Worm (Caenorhabditis elegans) whole organism, L4/young adult: ENCODE data around the gene clec-138.

Experiments
- W03F9.2 ChIP-seq: fragments of 150-350 bp; optimal IDR thresholded peaks from 2 replicates; lab custom pipeline; 2014; ENCODE audit warnings: missing biosample characterization, missing genetic modification characterization
- dao-5 ChIP-seq: sonication (generic microtip); optimal IDR thresholded peaks from 2 replicates; lab custom pipeline; 2016; ENCODE audit warnings: missing genotype, missing genetic modification characterization, moderate library complexity, missing compliant biosample characterization
- him-1 ChIP-seq: sonication (generic microtip); optimal IDR thresholded peaks from 2 replicates; lab custom pipeline; 2016; ENCODE audit warnings: missing genotype, missing genetic modification reagents, missing genetic modification characterization, missing compliant biosample characterization

- TF ChIP-seq him-1 (tag; lab: Kevin White, UChicago) (peak; percentile 55), W03F9.2 (tag; lab: Kevin White, UChicago) (peak; percentile 59), dao-5 (tag; lab: Kevin White, UChicago) (no peak)
Observed at ce11 chrII:4603035-4603434, 16.6 kb downstream of the clec-138 start, which contains the start of gene F35D11.4.
